Fruit fly (Drosophila melanogaster) whole organism, adult: Measurements from ENCODE around the gene CG14100.
A peak's percentile ranks its signal among the peaks of the same experiment; 100 is the strongest.

Experiments used
- CG11617 ChIP-seq: fragments of 200-800 bp; sonication (Bioruptor generic); optimal IDR thresholded peaks from 2 replicates; lab custom pipeline; 2017; ENCODE audit warnings: mild to moderate bottlenecking, missing biosample characterization, missing genetic modification reagents, missing genetic modification characterization
- CG12768 ChIP-seq: fragments of 200-800 bp; sonication (Bioruptor generic); optimal IDR thresholded peaks from 2 replicates; lab custom pipeline; 2017; ENCODE audit warnings: missing biosample characterization, missing genetic modification characterization, mild to moderate bottlenecking, moderate library complexity, missing genetic modification reagents
- CG14711 ChIP-seq: fragments of 200-800 bp; sonication (Bioruptor generic); optimal IDR thresholded peaks from 2 replicates; lab custom pipeline; 2018; ENCODE audit warnings: missing biosample characterization, mild to moderate bottlenecking, missing genetic modification characterization, moderate library complexity
- CG1620 ChIP-seq: fragments of 200-800 bp; sonication (Bioruptor generic); optimal IDR thresholded peaks from 2 replicates; lab custom pipeline; 2016; ENCODE audit warnings: missing biosample characterization, missing genetic modification characterization
- CG33017 ChIP-seq: fragments of 200-800 bp; sonication (Bioruptor generic); optimal IDR thresholded peaks from 2 replicates; lab custom pipeline; 2018; ENCODE audit warnings: missing biosample characterization, mild to moderate bottlenecking, missing genetic modification characterization, moderate library complexity
- CG5204 ChIP-seq: fragments of 200-800 bp; sonication (Bioruptor generic); optimal IDR thresholded peaks from 2 replicates; lab custom pipeline; 2016; ENCODE audit warnings: missing biosample characterization, missing genetic modification characterization
- CG7045 ChIP-seq: fragments of 200-800 bp; sonication (Bioruptor generic); optimal IDR thresholded peaks from 2 replicates; lab custom pipeline; 2017; ENCODE audit warnings: missing biosample characterization, mild to moderate bottlenecking, missing genetic modification characterization
- CG7101 ChIP-seq: fragments of 200-800 bp; sonication (Bioruptor generic); optimal IDR thresholded peaks from 2 replicates; lab custom pipeline; 2018; ENCODE audit warnings: missing biosample characterization, mild to moderate bottlenecking, missing genetic modification characterization, moderate library complexity
- Clk ChIP-seq: fragments of 200-800 bp; sonication (Bioruptor generic); optimal IDR thresholded peaks from 2 replicates; lab custom pipeline; 2017; ENCODE audit warnings: missing biosample characterization, missing genetic modification characterization
- Crg-1 ChIP-seq: fragments of 200-800 bp; sonication (Bioruptor generic); optimal IDR thresholded peaks from 2 replicates; lab custom pipeline; 2016; ENCODE audit warnings: missing biosample characterization, missing genetic modification characterization
- Hr96 ChIP-seq: fragments of 200-800 bp; sonication (Bioruptor generic); optimal IDR thresholded peaks from 2 replicates; lab custom pipeline; 2016; ENCODE audit warnings: missing biosample characterization, missing genetic modification characterization
- Mnt ChIP-seq: fragments of 200-800 bp; sonication (Bioruptor generic); optimal IDR thresholded peaks from 2 replicates; lab custom pipeline; 2016; ENCODE audit warnings: missing biosample characterization, mild to moderate bottlenecking, missing genetic modification characterization
- bab1 ChIP-seq: fragments of 200-800 bp; sonication (Bioruptor generic); optimal IDR thresholded peaks from 3 replicates; lab custom pipeline; 2019; ENCODE audit warnings: missing biosample characterization, mild to moderate bottlenecking, missing genetic modification characterization, moderate library complexity
- cic ChIP-seq: fragments of 200-800 bp; sonication (Bioruptor generic); optimal IDR thresholded peaks from 2 replicates; lab custom pipeline; 2017; ENCODE audit warnings: missing biosample characterization, mild to moderate bottlenecking, missing genetic modification characterization, moderate library complexity
- cnc ChIP-seq, 2 experiments: fragments of >200 bp; optimal IDR thresholded peaks; 2 replicates each; lab custom pipeline; 2017
- kay ChIP-seq: fragments of 200-800 bp; sonication (Bioruptor generic); peaks from one replicate; lab custom pipeline; 2016; ENCODE audit warnings: missing biosample characterization, missing genetic modification characterization, borderline replicate concordance
- ovo ChIP-seq: fragments of 200-800 bp; sonication (Bioruptor generic); optimal IDR thresholded peaks from 2 replicates; lab custom pipeline; 2016; ENCODE audit warnings: missing biosample characterization, missing genetic modification characterization
- pad ChIP-seq: fragments of 200-800 bp; sonication (Bioruptor generic); optimal IDR thresholded peaks from 3 replicates; lab custom pipeline; 2017; ENCODE audit warnings: missing biosample characterization, missing genetic modification characterization, mild to moderate bottlenecking, moderate library complexity, missing genetic modification reagents
- tj ChIP-seq: fragments of 200-800 bp; sonication (Bioruptor generic); optimal IDR thresholded peaks from 3 replicates; lab custom pipeline; 2017; ENCODE audit warnings: missing biosample characterization, mild to moderate bottlenecking, missing genetic modification characterization, moderate library complexity
- toe ChIP-seq: fragments of 200-800 bp; sonication (Bioruptor generic); optimal IDR thresholded peaks from 2 replicates; lab custom pipeline; 2016; ENCODE audit warnings: missing biosample characterization, missing genetic modification characterization

CG14100 gene

DNA sequence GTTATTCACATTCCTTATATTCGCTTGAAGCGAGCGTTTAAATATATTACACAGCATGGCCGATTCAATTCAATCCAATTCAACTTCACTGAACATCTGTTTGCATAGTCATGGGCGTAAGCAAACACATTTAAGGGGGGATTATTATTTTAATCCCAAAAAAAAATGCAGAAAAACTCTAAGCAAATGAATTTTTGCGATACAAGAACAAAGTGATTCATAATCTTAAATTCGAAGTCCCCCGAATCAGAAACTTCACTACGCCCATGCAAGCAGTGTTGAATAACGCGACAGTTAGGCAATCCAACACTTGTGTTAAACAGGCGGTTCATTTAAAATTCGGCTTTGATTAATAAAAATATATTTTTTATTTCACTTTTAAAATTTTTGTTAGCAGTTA is at the start of gene CG14100:
TSS of gene CG14100 (minus strand) at position 103 of the 400 bp plus-strand sequence.
- TF ChIP-seq CG11617 (GFP tag; lab: Kevin White, UChicago) (peak; percentile 100), Clk (GFP tag; lab: Kevin White, UChicago) (peak; percentile 100), cnc (optimal IDR thresholded peaks at IDR 0.05; lab: Kevin White, UChicago) (no peak), bab1 (GFP tag; lab: Kevin White, UChicago) (peak; percentile 100), Crg-1 (GFP tag; lab: Kevin White, UChicago) (peak; percentile 100), ovo (peak; percentile 100), CG5204 (peak; percentile 100), CG14711 (peak; percentile 100), CG1620 (peak; percentile 100), Hr96 (peak; percentile 100), CG7101 (tag; lab: Kevin White, UChicago) (peak; percentile 100), tj (GFP tag; lab: Kevin White, UChicago) (peak; percentile 98), pad (GFP tag; lab: Kevin White, UChicago) (peak; percentile 98), toe (GFP tag; lab: Kevin White, UChicago) (peak; percentile 100), CG12768 (peak; percentile 100), CG33017 (tag; lab: Kevin White, UChicago) (peak; percentile 100), Mnt (GFP tag; lab: Kevin White, UChicago) (peak; percentile 100), kay (peak; percentile 100), cic (GFP tag; lab: Kevin White, UChicago) (peak; percentile 98), CG7045 (peak; percentile 100)

DNA sequence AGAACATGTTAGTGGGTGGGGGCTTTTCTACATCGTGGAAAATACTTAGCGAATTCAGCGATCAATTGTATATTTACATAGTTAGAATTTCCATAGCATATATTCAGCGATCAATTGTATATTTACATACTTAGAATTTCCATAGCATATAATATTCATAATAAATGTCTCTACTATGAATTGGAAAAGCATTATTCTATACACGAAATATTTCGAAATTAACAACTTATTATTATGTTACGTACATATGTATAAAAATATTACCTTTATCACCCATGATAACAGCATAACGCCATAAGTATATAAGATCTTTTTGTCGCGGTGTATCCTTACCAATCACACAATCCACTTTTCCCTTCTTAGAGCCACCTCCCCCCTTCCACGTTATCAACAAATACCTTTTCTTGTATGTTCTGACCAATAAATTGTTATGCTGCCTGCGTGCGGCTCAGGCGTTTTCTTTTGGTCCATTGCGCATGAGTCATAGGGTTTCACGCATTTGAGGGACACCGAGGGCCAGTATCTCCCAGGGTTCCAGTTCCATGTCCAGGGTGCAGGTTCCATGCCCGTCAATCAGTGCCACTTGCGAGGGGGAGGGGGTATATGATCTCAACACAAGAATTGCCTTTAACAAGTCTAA is 46.6 kb upstream of the CG14100 start:
- TF ChIP-seq CG12768, result no peak
- no peak for TF ChIP-seq tj (GFP tag; lab: Kevin White, UChicago)
- TF ChIP-seq cnc (optimal IDR thresholded peaks at IDR 0.05; lab: Kevin White, UChicago), result no peak
- no peak for TF ChIP-seq Mnt (GFP tag; lab: Kevin White, UChicago)
- no peak for TF ChIP-seq CG14711
- TF ChIP-seq kay, result no peak
- no peak for TF ChIP-seq Hr96

DNA sequence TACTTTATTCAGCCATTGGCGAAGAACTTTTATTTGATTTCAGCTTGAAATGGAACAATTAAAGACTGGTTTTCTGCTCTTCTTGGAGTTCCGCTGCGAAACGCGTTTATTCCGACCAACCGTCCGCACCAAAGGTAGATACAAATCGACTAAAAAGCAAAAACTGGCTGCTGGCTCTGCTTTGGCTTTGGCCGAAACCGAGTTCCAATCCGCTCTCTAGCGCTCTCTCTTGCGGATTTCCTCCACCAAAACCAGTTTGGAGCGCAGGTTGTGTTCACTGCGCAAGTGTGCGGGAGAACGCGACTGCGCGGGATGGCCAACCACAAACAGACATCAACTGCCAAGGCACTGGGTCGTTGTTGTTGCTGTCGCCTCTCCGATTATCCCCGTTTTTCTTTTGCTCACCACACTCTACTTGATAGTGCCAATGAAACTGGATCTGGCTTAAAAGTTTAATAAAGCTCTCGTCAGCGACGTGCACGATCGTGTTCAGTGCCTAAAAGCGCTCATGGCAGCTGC is 45.2 kb upstream of the CG14100 start, which contains the start of gene wnd:
TSS of gene wnd (minus strand) at position 306 of the 519 bp plus-strand sequence.
- peak; percentile 49 for TF ChIP-seq tj (GFP tag; lab: Kevin White, UChicago)
- no peak for TF ChIP-seq cic (GFP tag; lab: Kevin White, UChicago)

DNA sequence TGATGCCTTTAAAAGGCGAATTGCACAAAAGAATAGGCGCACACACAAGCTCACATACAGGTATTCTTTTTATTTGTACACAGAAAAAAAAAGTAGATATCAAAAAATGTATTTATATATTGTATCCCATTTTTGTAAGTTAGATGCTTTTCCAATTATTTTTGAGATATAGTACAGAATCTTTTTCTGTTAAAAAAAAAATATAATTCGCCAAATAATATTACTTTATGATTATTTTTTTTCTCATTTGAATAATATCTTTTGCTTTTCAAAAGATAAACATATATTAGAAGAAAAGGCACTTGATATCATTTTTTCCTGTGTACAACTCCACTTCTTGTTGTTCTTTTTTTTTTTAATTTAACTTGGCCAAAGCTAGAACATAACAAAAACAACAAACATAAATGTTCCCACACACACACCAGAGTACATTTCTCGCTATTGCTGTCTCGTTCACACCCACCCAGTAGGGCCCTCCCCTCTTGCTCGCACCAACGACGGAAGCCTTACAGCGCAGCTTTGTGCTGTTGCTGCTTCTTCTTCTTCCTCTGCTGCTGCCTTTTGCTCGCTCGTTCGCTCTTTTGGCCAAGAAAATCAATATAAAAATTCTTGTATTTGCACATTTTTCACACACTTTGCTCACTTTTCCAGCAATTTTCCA is 44.6 kb upstream of the CG14100 start:
- TF ChIP-seq CG1620 (no peak), Hr96 (peak; percentile 36), CG14711 (peak; percentile 90), cic (GFP tag; lab: Kevin White, UChicago) (no peak), CG12768 (peak; percentile 28), Mnt (GFP tag; lab: Kevin White, UChicago) (no peak), pad (GFP tag; lab: Kevin White, UChicago) (peak; percentile 29), CG11617 (GFP tag; lab: Kevin White, UChicago) (peak; percentile 41), CG33017 (tag; lab: Kevin White, UChicago) (peak; percentile 71), cnc (optimal IDR thresholded peaks at IDR 0.05; lab: Kevin White, UChicago) (no peak), bab1 (GFP tag; lab: Kevin White, UChicago) (peak; percentile 87), CG7101 (tag; lab: Kevin White, UChicago) (peak; percentile 84), ovo (no peak), CG7045 (peak; percentile 75), Clk (GFP tag; lab: Kevin White, UChicago) (no peak), toe (GFP tag; lab: Kevin White, UChicago) (no peak), CG5204 (peak; percentile 13), kay (peak; percentile 69), tj (GFP tag; lab: Kevin White, UChicago) (peak; percentile 65), Crg-1 (GFP tag; lab: Kevin White, UChicago) (no peak)

DNA sequence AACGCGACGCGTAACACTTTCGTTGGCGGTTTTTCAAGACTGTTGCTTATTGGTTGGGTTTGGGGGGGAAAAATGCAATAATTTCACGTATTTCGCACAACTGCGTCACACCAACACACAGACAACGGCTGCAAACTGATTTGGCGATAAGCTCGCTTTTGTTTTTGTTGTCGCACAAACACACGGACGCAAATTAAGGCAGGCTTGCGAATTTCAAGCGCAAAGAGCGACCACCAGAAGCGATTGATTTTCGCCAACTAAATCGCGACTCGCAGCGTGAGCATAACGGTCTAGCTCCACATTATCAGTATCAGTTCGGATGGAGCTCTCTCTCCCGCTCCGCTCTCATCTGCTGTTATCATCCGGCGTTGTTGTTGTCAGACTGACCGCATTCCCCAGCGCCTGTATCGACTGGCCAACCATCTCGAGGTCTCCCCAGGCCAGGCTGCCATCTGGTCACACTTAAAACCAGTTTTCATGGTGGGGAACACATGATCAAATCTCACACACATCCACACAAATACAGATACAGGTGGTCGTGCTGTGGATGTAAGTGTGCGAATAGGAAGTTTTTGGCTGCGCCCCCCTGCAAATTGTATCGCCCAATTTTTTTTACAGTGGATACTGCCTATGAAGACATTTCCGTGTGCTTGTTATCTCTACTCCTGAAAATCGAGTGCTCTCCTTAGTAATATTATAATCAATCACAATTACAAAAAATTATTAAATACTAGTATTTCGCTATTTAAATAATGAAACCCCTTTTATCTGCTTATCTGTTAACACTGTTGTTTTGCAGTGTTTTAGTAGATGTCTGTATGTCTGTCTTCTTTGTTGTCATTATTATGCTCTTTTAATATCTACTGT is 42.7 kb upstream of the CG14100 start:
- peak; percentile 22 for TF ChIP-seq Crg-1 (GFP tag; lab: Kevin White, UChicago)
- TF ChIP-seq Clk (GFP tag; lab: Kevin White, UChicago), result no peak
- peak; percentile 74 for TF ChIP-seq CG1620
- peak; percentile 35 for TF ChIP-seq CG33017 (tag; lab: Kevin White, UChicago)
- peak; percentile 84 for TF ChIP-seq ovo
- peak; percentile 91 for TF ChIP-seq tj (GFP tag; lab: Kevin White, UChicago)
- TF ChIP-seq CG12768, result peak; percentile 43
- TF ChIP-seq Mnt (GFP tag; lab: Kevin White, UChicago), result peak; percentile 67
- TF ChIP-seq CG5204, result peak; percentile 63
- TF ChIP-seq bab1 (GFP tag; lab: Kevin White, UChicago), result peak; percentile 83
- TF ChIP-seq CG7101 (tag; lab: Kevin White, UChicago), result peak; percentile 65
- peak; percentile 58 for TF ChIP-seq toe (GFP tag; lab: Kevin White, UChicago)
- peak; percentile 79 for TF ChIP-seq kay
- peak; percentile 97 for TF ChIP-seq pad (GFP tag; lab: Kevin White, UChicago)
- TF ChIP-seq CG11617 (GFP tag; lab: Kevin White, UChicago), result peak; percentile 60
- peak; percentile 70 for TF ChIP-seq CG14711
- peak; percentile 41 for TF ChIP-seq CG7045
- no peak for TF ChIP-seq cnc (optimal IDR thresholded peaks at IDR 0.05; lab: Kevin White, UChicago)
- peak; percentile 70 for TF ChIP-seq Hr96
- TF ChIP-seq cic (GFP tag; lab: Kevin White, UChicago), result peak; percentile 90
